Fruit fly (Drosophila melanogaster): Measurements from ENCODE around the gene CG42327.

Gene CG42327

DNA sequence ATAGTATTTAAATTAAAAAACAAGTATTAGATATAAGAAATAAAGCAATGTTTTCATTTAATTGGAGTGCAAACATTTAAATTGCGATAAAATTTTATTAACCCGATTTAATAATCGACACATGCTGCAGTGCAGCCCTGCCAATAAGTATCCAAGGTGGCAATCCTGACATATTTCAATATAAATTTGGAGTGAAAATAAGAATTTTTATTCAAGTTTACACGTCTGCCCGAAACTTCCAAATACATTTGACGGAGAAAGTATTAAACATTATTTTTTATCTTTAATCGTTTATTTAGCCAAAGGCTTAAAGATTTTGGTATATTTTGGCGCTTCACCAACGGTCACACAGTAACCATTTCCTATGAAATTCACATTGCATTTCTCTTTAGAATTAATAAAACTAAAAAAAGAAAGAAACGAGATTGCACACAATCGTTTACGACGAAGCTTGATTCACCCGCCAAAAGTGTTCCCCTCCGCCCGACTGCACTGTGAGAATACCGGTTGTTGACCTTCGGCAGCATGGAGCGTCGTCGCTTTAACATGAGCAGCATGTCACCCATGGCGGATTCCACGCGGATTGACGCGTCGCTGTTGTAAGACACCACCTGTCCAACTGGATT is 27.4 kb upstream of the CG42327 start, which contains the start of gene CG14712:
TSS of gene CG14712 (plus strand) at position 344 of the 626 bp plus-strand sequence.
- TF ChIP-seq CTCF (optimal IDR thresholded peaks at IDR 0.05) (no peak), CG8478 (optimal IDR thresholded peaks at IDR 0.05) (no peak)

DNA sequence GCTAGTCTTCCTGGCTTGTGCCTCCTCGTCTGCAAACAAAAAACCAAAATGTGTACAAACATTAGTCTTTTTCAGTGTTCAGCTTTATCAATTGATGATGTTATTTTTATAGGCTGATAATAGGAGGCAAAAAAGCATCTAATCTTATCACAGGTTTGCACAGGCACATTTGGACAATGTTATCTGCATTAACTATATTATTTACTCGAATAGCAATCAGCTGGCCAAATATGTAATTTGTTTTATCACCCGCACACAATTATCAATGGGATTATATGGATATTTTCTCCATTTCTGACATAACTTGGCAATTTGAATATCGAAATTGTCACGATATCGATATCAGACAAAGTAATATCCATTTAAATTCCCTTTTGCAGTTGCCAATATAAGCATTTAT is 18.4 kb upstream of the CG42327 start:
- TF ChIP-seq CG8478 (optimal IDR thresholded peaks at IDR 0.05) (no peak), CTCF (optimal IDR thresholded peaks at IDR 0.05) (no peak)

DNA sequence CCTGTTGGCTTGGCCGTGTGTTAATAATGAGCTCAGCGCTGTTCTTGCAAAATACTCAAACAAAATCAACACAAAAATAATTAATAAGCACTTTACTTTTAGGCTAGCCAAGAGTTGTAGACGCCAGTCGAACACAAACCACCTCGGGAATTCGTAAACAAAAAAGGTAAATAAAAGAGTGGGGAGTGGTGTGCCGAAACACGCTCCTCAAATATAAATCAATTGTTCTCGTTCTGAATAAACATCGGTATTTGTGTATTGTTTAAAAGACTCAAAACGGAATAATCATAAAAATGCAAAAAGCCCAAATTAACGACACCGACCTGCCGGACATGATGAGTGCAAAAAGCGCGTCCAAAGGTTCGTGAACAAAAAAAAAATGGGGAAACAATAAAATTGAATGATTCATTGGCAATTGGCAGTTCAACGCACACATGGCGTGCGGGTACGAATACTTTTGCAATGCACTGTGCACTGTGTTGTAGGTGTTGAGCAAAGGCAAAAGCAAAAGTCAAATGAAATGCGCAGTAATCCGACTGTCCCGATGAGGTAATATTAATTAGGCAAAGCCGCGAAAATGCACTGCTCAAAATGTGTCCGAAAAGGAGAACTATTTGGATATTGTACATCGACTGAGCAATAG is 15.9 kb upstream of the CG42327 start:
- TF ChIP-seq CG8478 (optimal IDR thresholded peaks at IDR 0.05) (no peak), CTCF (optimal IDR thresholded peaks at IDR 0.05) (no peak)

DNA sequence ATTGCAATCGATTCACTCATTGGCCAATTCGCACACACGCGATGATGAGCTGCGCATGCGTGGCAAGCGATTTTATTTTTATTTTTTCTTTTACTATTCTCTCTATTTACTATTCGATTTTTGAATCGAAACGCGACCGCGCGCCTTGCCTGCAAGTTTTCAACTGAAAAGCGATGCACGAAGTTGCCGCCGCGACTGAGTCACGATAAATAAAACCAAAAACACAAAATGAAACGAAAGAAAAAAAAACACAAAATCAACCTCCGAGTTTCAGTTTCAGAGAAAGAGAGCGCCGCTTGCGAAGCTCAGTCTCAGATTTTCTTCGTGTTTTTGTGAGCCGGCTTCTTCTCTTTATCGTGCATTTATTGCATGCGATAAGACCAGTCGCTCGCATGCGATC is 9.1 kb upstream of the CG42327 start:
- no peak for TF ChIP-seq CTCF (optimal IDR thresholded peaks at IDR 0.05)
- TF ChIP-seq CG8478 (optimal IDR thresholded peaks at IDR 0.05) = no peak

DNA sequence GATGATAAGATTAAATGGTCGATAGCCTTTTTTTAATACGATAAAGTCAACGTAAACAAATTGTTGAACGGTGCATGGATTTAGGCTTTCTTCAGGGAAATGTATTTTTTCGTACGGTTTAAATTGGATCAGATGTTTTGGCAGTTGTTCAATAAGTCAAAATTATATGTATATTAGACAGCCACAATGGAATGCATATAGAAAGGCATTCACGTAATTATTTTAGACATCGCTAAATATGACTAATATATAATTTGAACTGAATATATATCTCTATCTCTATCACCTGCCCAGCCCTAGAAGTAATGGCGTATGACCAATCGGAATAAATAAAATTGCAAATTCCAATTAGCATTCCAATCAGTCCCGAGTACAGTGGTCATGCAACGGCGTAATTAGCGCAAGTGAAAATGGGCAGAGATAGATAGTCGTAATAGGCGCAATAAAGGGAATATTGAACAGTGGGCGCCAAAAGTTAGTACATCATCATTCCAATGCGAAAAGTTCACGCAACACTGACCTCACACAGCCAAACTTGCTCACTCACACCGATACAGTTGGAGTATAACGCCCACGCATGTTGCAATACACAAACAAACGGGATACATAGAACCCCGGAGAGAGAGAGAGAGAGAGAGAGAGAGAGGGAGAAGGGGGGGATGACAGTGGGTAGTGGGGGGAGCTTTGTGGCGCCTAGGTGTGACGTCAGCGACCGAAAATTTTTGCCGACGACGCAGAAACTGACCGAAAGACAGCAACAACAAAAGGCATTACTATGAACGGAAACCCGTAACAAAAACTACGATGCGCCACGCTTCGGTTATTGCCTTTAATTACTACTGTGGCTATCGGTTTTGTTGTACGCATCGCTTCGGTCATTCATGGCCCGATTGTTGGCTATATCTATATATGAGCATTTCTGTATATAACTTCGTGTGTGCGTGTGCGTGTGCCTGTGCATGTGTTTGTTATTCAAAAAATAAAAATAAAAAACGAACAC is 7.3 kb upstream of the CG42327 start:
- no peak for TF ChIP-seq CTCF (optimal IDR thresholded peaks at IDR 0.05)
- TF ChIP-seq CG8478 (optimal IDR thresholded peaks at IDR 0.05) = no peak

DNA sequence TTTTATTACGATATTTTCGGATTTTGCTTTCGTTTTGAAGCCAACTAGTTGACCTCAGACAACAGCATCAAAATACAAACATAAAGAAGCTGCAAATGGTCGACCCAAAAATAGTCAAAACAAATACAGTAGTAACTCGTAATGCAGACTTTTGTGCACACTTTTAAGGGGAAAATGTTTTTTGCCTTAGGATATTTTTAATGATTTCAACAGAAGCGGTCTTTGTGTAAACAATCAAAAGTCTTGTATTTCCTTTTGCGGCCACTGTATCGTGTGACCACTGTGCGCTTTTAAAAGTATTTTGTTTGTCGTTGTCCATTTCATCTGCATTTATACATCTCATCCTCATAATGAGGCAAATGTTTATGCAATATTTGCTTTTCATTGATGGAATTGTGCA is 6.5 kb upstream of the CG42327 start:
- no peak for TF ChIP-seq CTCF (optimal IDR thresholded peaks at IDR 0.05)
- TF ChIP-seq CG8478 (optimal IDR thresholded peaks at IDR 0.05) = no peak

DNA sequence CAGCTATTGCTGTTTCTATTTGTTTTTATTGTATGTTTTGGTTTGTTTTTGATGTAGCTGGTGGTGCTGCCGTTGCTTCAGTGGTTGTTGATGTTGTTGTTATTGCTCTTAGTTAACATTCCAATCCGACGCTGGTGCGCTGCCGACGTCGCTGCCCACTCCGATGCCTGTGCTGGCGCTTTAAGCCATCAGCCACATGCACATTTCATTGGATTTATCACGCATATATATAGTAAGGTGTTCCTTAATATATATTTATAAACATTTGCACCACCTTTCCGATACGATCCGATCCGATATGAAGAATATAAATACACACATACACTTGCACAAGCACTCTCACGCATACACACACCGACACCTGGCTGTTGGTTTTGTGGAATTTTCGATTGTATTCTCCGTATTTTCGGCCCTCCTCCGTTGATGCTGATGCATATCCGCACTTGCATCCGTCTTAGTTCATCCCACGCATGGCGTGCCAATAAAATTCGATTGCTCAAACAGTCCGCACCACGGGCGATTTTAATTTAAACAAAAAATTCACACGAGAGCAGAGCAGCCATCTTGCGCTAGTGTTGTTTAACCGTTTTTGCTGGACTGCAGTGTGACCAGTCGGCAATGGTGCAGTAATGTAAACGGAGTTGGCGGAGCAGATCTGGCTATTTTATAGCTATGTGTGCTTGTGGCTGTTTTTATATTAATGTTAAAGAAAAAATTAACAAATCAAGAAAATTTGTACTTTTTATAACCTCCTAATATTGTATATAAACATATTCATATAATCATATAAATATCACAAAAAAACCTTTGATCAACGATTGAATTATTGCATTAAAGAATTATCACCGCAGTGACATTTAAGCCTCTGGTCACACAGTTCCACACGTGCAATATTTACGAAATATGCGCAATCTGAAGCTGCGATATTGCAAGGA is 5.6 kb upstream of the CG42327 start, which contains the start of the genes Csk and Elp1:
TSS of gene Csk (minus strand) at position 602 of the 935 bp plus-strand sequence.
TSS of gene Elp1 (plus strand) at position 867 of the 935 bp plus-strand sequence.
- TF ChIP-seq CG8478 (optimal IDR thresholded peaks at IDR 0.05) = no peak
- TF ChIP-seq CTCF (optimal IDR thresholded peaks at IDR 0.05) = no peak

DNA sequence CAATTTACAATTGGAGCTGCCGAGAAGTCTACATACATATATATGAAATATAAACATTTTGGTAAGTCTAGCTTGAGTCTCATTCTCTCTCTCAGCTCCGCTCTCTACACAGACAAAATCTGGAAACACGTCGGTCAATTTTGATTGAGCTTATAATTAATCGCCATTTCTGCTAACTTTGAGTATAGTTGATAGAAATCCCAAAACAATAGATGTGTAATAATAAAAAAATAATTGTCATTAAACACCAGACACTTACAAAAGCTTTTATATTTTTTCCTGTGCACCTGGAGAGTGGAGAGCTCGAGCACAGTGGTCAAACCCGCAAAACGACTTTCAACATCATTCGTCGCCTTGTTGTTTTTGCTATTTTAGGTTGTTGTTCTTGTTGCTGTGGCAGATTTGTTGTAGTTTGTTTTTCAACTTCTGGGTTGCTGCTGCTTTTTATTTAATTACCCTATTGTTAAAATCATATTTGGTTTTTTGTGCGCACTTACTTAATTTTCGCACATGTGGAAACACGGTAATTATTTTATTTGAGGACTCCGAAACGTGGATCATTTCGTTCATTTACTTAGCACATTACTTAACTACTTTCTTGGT is 766 bp downstream of the CG42327 start:
- no peak for TF ChIP-seq CTCF (optimal IDR thresholded peaks at IDR 0.05)
- TF ChIP-seq CG8478 (optimal IDR thresholded peaks at IDR 0.05) = no peak

DNA sequence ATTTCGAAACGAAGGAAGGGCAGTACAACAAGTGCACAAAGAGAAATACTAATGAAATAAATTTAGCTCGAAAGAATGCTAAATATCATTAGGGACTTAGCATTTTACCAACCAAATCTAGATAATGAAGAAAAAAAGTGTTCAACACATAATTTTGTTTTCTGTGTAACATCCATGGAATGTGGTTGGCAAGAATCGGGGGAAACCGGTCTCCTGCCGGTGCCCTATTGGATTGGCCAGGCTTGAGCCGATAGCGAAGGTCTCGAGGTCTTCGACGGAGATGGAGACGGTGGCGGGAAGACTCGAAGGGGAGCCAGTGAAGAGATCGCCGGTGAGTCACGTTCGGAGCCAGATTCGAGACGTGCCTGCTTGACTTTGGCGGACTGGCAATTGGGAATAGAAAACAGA is 1.8 kb downstream of the CG42327 start:
- TF ChIP-seq CTCF (optimal IDR thresholded peaks at IDR 0.05) (no peak), CG8478 (optimal IDR thresholded peaks at IDR 0.05) (no peak)

DNA sequence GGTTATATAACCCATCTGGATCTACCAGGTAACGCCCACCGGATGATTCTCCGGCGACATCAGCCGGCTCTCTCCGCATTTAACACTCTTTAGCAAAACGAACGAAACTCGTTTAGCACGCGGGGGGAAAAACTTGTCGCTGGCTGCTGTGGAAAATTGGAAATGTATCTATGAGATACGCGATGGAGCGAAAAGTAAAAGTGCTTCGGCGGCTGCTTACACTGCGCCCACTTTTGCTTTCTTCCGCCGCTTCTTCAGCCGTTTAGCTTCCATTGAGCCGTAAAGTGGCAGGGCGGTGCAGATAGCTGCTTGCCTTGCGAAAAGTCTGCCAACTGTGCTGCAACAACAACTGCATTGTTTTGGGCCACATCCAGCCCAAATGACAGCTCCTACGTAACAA is 5.2 kb downstream of the CG42327 start:
- TF ChIP-seq CTCF (optimal IDR thresholded peaks at IDR 0.05) (no peak), CG8478 (optimal IDR thresholded peaks at IDR 0.05) (no peak)

DNA sequence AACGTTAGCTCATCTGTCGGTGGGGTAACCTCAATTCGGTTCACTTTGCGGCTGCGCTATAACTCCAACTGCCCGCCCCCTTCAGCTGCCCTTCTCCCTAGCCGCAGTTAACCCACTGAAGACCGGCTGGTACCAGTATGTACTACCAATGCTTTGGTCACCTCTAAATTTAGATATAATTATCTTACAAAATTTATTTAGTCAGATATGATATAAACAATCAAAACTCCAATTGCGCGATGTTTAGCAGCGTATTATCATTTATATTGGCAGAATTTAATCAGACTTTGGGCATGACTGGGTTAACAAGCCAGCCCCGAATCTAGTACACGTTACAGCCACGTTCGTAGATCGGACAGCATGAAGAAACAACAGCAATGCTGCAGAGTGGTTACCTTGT is 5.8 kb downstream of the CG42327 start:
- TF ChIP-seq CG8478 (optimal IDR thresholded peaks at IDR 0.05) (no peak), CTCF (optimal IDR thresholded peaks at IDR 0.05) (no peak)

DNA sequence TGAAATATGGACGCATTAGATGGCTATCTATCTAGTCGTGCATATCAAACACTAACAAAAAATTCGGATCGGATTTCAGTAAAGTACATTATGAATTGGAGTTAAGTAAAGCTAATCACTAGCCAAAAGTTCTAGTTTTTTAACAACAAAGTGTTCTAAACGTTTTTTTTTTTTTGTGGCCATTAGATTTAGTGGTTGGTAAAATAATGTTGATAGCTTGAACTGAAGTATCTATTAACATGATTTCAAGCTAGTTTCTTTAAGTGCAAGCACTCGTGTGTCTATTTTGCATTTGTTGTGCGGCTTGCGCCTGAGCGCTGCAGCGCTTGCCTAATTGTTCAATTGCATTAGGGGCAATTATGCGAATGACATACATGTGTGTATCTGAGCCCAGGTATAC is 6.7 kb downstream of the CG42327 start:
- TF ChIP-seq CTCF (optimal IDR thresholded peaks at IDR 0.05) = no peak
- no peak for TF ChIP-seq CG8478 (optimal IDR thresholded peaks at IDR 0.05)

DNA sequence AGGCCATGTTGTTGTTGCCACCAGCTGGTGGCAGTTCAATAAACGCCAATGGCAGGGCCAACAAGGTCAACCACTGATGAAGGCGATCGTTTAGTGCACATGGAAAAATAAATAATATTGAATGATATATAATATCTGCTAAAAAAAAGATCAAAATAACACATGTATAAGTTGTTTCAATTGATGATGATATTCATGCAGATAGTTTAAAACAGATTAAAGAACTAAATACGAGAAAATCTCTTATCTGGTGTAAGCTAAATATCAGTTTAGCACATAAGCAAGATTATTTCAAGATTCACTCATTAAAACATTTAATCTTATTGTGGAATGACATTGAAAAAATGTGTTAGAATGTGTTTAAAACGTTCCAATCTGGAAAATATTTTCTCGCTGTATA is 7.5 kb downstream of the CG42327 start:
- TF ChIP-seq CTCF (optimal IDR thresholded peaks at IDR 0.05) = no peak
- TF ChIP-seq CG8478 (optimal IDR thresholded peaks at IDR 0.05) = no peak

DNA sequence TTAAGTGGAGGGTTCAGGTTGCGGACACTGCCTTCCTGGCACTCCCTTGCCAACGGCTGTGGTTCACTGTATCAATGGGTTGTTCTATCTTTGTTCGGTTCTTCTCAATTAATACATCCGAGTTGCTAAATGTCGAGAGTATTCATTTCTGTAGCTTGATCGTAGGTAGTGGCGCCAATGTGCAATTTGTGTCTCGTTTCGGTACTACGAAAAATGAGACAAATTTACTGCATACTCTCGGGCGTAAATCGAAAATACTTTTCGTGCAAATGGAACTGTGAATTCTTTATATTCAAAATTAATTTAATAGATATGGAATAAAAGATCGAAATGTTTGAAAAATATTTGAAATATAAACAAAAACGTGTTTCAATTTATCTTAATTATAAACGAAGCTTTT is 9.6 kb downstream of the CG42327 start:
- no peak for TF ChIP-seq CG8478 (optimal IDR thresholded peaks at IDR 0.05)
- peak; percentile 92 for TF ChIP-seq CTCF (optimal IDR thresholded peaks at IDR 0.05)

Measured in S2 (cell line).